Worm (Caenorhabditis elegans): Measurements from ENCODE around the gene pqn-32.

ce11 chrII:13077746-13078145 is 30.1 kb upstream of the pqn-32 start:
- TF ChIP-seq ztf-29 (GFP tag; IDR thresholded peaks at IDR 0.05) (no peak), med-1 (GFP tag; optimal IDR thresholded peaks at IDR 0.05; ENCODE audit: insufficient read depth) (no peak), klf-2 (GFP tag; conservative IDR thresholded peaks at IDR 0.05) (no peak), ztf-23 (GFP tag; IDR thresholded peaks at IDR 0.05) (no peak)
